Worm (Caenorhabditis elegans) whole organism, early embryonic: ENCODE measurements around the gene fbxc-19.

Experiments
- B0310.2 ChIP-seq: sonication (generic microtip); optimal IDR thresholded peaks from 2 replicates; lab custom pipeline; 2016; ENCODE audit warnings: mild to moderate bottlenecking, missing genetic modification characterization, missing compliant biosample characterization
- F13C5.2 ChIP-seq: sonication (generic microtip); optimal IDR thresholded peaks from 2 replicates; lab custom pipeline; 2017; ENCODE audit warnings: mild to moderate bottlenecking, missing genetic modification characterization, inconsistent platforms, missing compliant biosample characterization
- aly-1 ChIP-seq: sonication (generic microtip); optimal IDR thresholded peaks from 2 replicates; lab custom pipeline; 2016; ENCODE audit warnings: missing genetic modification characterization, missing compliant biosample characterization
- ama-1 ChIP-seq: fragments of 150-350 bp; optimal IDR thresholded peaks from 2 replicates; lab custom pipeline; 2014
- ceh-13 ChIP-seq: fragments of 200-800 bp; sonication (Bioruptor generic); optimal IDR thresholded peaks from 2 replicates; lab custom pipeline; 2018; ENCODE audit warnings: mild to moderate bottlenecking, missing genetic modification characterization, missing compliant biosample characterization
- ceh-36 ChIP-seq: sonication (generic microtip); optimal IDR thresholded peaks from 2 replicates; lab custom pipeline; 2016; ENCODE audit warnings: missing genetic modification characterization, inconsistent platforms, missing compliant biosample characterization
- ets-7 ChIP-seq: sonication (generic microtip); optimal IDR thresholded peaks from 2 replicates; lab custom pipeline; 2016; ENCODE audit warnings: missing genotype, missing genetic modification characterization, missing compliant biosample characterization
- flt-1 ChIP-seq: fragments of 200-800 bp; sonication (Bioruptor generic); IDR thresholded peaks from 2 replicates; pipeline ENCODE4 v1.3.6; 2022; ENCODE audit warnings: missing genetic modification characterization, missing compliant biosample characterization
- hmbx-1 ChIP-seq: sonication (generic microtip); optimal IDR thresholded peaks from 2 replicates; lab custom pipeline; 2016; ENCODE audit warnings: mild to moderate bottlenecking, missing genetic modification characterization, missing compliant biosample characterization
- hmg-4 ChIP-seq: fragments of 200-800 bp; sonication (Bioruptor generic); optimal IDR thresholded peaks from 2 replicates; lab custom pipeline; 2018; ENCODE audit warnings: mild to moderate bottlenecking, missing genetic modification characterization, missing compliant biosample characterization
- hnd-1 ChIP-seq: sonication (generic microtip); optimal IDR thresholded peaks from 2 replicates; lab custom pipeline; 2016; ENCODE audit warnings: missing genetic modification characterization, missing compliant biosample characterization
- pes-1 ChIP-seq: fragments of 200-800 bp; sonication (Bioruptor generic); IDR thresholded peaks from 2 replicates; pipeline ENCODE4 v1.3.6; 2022; ENCODE audit warnings: missing genetic modification reagents, missing genetic modification characterization, missing compliant biosample characterization
- scrt-1 ChIP-seq: fragments of 200-800 bp; sonication (Bioruptor generic); IDR thresholded peaks from 2 replicates; pipeline ENCODE4 v1.3.6; 2022; ENCODE audit warnings: missing genetic modification characterization, missing compliant biosample characterization
- sea-1 ChIP-seq: fragments of 200-800 bp; sonication (Bioruptor generic); conservative IDR thresholded peaks from 2 replicates; pipeline ENCODE4 v1.3.6; 2022; ENCODE audit warnings: missing genetic modification characterization, missing compliant biosample characterization
- tbx-11 ChIP-seq: fragments of 200-800 bp; sonication (Bioruptor generic); IDR thresholded peaks from 2 replicates; pipeline ENCODE4 v1.3.6; 2022; ENCODE audit warnings: missing genetic modification characterization, missing compliant biosample characterization
- tbx-37 ChIP-seq: fragments of 200-800 bp; sonication (Bioruptor generic); conservative IDR thresholded peaks from 2 replicates; pipeline ENCODE4 v1.3.6; 2022; ENCODE audit warnings: missing genetic modification reagents, missing genetic modification characterization, missing compliant biosample characterization
- tra-4 ChIP-seq: sonication (generic microtip); optimal IDR thresholded peaks from 2 replicates; lab custom pipeline; 2017; ENCODE audit warnings: missing genetic modification characterization, missing compliant biosample characterization

The fbxc-19 gene

ce11 chrII:1787208-1787607 is 33.1 kb upstream of the fbxc-19 start:
- TF ChIP-seq tra-4 (tag; lab: Kevin White, UChicago) = no peak
- no peak for TF ChIP-seq F13C5.2 (tag; lab: Kevin White, UChicago)
- TF ChIP-seq scrt-1 = no peak
- TF ChIP-seq hmbx-1 (tag; lab: Kevin White, UChicago) = no peak
- no peak for TF ChIP-seq flt-1 (GFP tag; lab: Robert Waterston, UW)
- TF ChIP-seq tbx-37 (GFP tag; lab: Robert Waterston, UW) = no peak
- TF ChIP-seq ama-1 = no peak
- no peak for TF ChIP-seq B0310.2 (tag; lab: Kevin White, UChicago)
- TF ChIP-seq sea-1 (GFP tag; lab: Robert Waterston, UW) = no peak
- TF ChIP-seq hnd-1 (tag; lab: Kevin White, UChicago) = no peak
- no peak for TF ChIP-seq tbx-11 (GFP tag; lab: Robert Waterston, UW)
- TF ChIP-seq hmg-4 (GFP tag; lab: Kevin White, UChicago) = no peak
- TF ChIP-seq aly-1 (tag; lab: Kevin White, UChicago) = no peak

ce11 chrII:1788087-1788486 is 32.2 kb upstream of the fbxc-19 start, which contains the start of the genes C08F1.6 and fbxb-13:
C08F1.6 (minus strand) TSS chrII:1788187.
fbxb-13 (plus strand) TSS chrII:1788277.
- no peak for TF ChIP-seq ama-1
- TF ChIP-seq scrt-1 = no peak
- TF ChIP-seq flt-1 (GFP tag; lab: Robert Waterston, UW) = no peak
- no peak for TF ChIP-seq tbx-11 (GFP tag; lab: Robert Waterston, UW)

- no peak for TF ChIP-seq hmg-4 (GFP tag; lab: Kevin White, UChicago)
- TF ChIP-seq flt-1 (GFP tag; lab: Robert Waterston, UW) = no peak
- TF ChIP-seq hmbx-1 (tag; lab: Kevin White, UChicago) = no peak
- TF ChIP-seq tbx-11 (GFP tag; lab: Robert Waterston, UW) = no peak
- TF ChIP-seq ets-7 (tag; lab: Kevin White, UChicago) = no peak
- no peak for TF ChIP-seq ama-1
- TF ChIP-seq tra-4 (tag; lab: Kevin White, UChicago) = no peak
- TF ChIP-seq tbx-37 (GFP tag; lab: Robert Waterston, UW) = no peak
- no peak for TF ChIP-seq aly-1 (tag; lab: Kevin White, UChicago)
- no peak for TF ChIP-seq scrt-1
- TF ChIP-seq F13C5.2 (tag; lab: Kevin White, UChicago) = no peak
- TF ChIP-seq B0310.2 (tag; lab: Kevin White, UChicago) = no peak
These were observed 13.9 kb upstream of the fbxc-19 start, which contains the start of gene C08F1.12 for ce11 chrII:1806358-1806757. C08F1.12 (minus strand) TSS chrII:1806458.

- no peak for TF ChIP-seq hnd-1 (tag; lab: Kevin White, UChicago)
- no peak for TF ChIP-seq hmbx-1 (tag; lab: Kevin White, UChicago)
- no peak for TF ChIP-seq tbx-11 (GFP tag; lab: Robert Waterston, UW)
- TF ChIP-seq pes-1 (GFP tag; lab: Robert Waterston, UW) = no peak
- TF ChIP-seq tra-4 (tag; lab: Kevin White, UChicago) = no peak
- TF ChIP-seq ama-1 = no peak
- no peak for TF ChIP-seq aly-1 (tag; lab: Kevin White, UChicago)
These were observed 12.1 kb upstream of the fbxc-19 start, which contains the start of gene C08F1.8 for ce11 chrII:1808217-1808616. C08F1.8 (minus strand) TSS chrII:1808317.

ce11 chrII:1816053-1816452 is 4.2 kb upstream of the fbxc-19 start:
- TF ChIP-seq ceh-36 (tag; lab: Kevin White, UChicago) (no peak), hnd-1 (tag; lab: Kevin White, UChicago) (no peak), ets-7 (tag; lab: Kevin White, UChicago) (no peak), hmbx-1 (tag; lab: Kevin White, UChicago) (no peak), hmg-4 (GFP tag; lab: Kevin White, UChicago) (no peak)

ce11 chrII:1818300-1818699 is 2.0 kb upstream of the fbxc-19 start, which contains the start of gene fbxb-10:
fbxb-10 (minus strand) TSS chrII:1818400.
- TF ChIP-seq hmbx-1 (tag; lab: Kevin White, UChicago) (no peak), ceh-13 (GFP tag; lab: Kevin White, UChicago) (no peak), ceh-36 (tag; lab: Kevin White, UChicago) (no peak), F13C5.2 (tag; lab: Kevin White, UChicago) (no peak), tra-4 (tag; lab: Kevin White, UChicago) (no peak), flt-1 (GFP tag; lab: Robert Waterston, UW) (no peak), aly-1 (tag; lab: Kevin White, UChicago) (no peak), tbx-37 (GFP tag; lab: Robert Waterston, UW) (no peak), ama-1 (no peak), sea-1 (GFP tag; lab: Robert Waterston, UW) (no peak), B0310.2 (tag; lab: Kevin White, UChicago) (no peak), hmg-4 (GFP tag; lab: Kevin White, UChicago) (no peak), ets-7 (tag; lab: Kevin White, UChicago) (no peak), tbx-11 (GFP tag; lab: Robert Waterston, UW) (no peak)

- TF ChIP-seq ama-1 (no peak), B0310.2 (tag; lab: Kevin White, UChicago) (no peak), aly-1 (tag; lab: Kevin White, UChicago) (no peak), flt-1 (GFP tag; lab: Robert Waterston, UW) (no peak), ceh-13 (GFP tag; lab: Kevin White, UChicago) (no peak), F13C5.2 (tag; lab: Kevin White, UChicago) (no peak), tbx-37 (GFP tag; lab: Robert Waterston, UW) (no peak), sea-1 (GFP tag; lab: Robert Waterston, UW) (no peak), hmbx-1 (tag; lab: Kevin White, UChicago) (no peak)
These were observed 495 bp downstream of the fbxc-19 start, which contains the start of gene fbxa-3 for ce11 chrII:1820774-1821173. fbxa-3 (minus strand) TSS chrII:1820874.
